Worm (Caenorhabditis elegans) whole organism, mixed stage, embryonic: ENCODE results near the gene twk-44.

ENCODE experiments used
- M03D4.4 ChIP-seq: sonication (generic microtip); optimal IDR thresholded peaks from 2 replicates; lab custom pipeline; 2017; ENCODE audit warnings: mild to moderate bottlenecking, missing genetic modification characterization, missing compliant biosample characterization
- bed-3 ChIP-seq: fragments of 200-800 bp; sonication (Bioruptor generic); optimal IDR thresholded peaks from 3 replicates; lab custom pipeline; 2018; ENCODE audit warnings: mild to moderate bottlenecking, missing genetic modification characterization, moderate library complexity, missing compliant biosample characterization
- blmp-1 ChIP-seq: fragments of 150-350 bp; optimal IDR thresholded peaks from 2 replicates; lab custom pipeline; 2014; ENCODE audit warnings: missing biosample characterization, missing genetic modification characterization
- ceh-39 ChIP-seq: fragments of 150-350 bp; optimal IDR thresholded peaks from 2 replicates; lab custom pipeline; 2014; ENCODE audit warnings: missing biosample characterization, missing genetic modification characterization
- ceh-43 ChIP-seq: fragments of 200-800 bp; sonication (Bioruptor generic); optimal IDR thresholded peaks from 2 replicates; lab custom pipeline; 2018; ENCODE audit warnings: mild to moderate bottlenecking, missing genetic modification characterization, moderate library complexity, missing compliant biosample characterization
- ceh-83 ChIP-seq: fragments of 200-800 bp; sonication (Bioruptor generic); optimal IDR thresholded peaks from 2 replicates; lab custom pipeline; 2018; ENCODE audit warnings: mild to moderate bottlenecking, missing genetic modification characterization, missing compliant biosample characterization
- ces-1 ChIP-seq: fragments of 150-350 bp; optimal IDR thresholded peaks from 2 replicates; lab custom pipeline; 2014; ENCODE audit warnings: missing biosample characterization, missing genetic modification reagents, missing genetic modification characterization
- cnd-1 ChIP-seq: fragments of 200-800 bp; sonication (Bioruptor generic); optimal IDR thresholded peaks from 2 replicates; lab custom pipeline; 2018; ENCODE audit warnings: mild to moderate bottlenecking, missing genetic modification characterization, missing compliant biosample characterization
- drap-1 ChIP-seq: fragments of 200-800 bp; sonication (Bioruptor generic); optimal IDR thresholded peaks from 3 replicates; lab custom pipeline; 2018; ENCODE audit warnings: mild to moderate bottlenecking, missing genetic modification characterization, missing compliant biosample characterization
- elt-1 ChIP-seq: sonication (generic microtip); optimal IDR thresholded peaks from 2 replicates; lab custom pipeline; 2017; ENCODE audit warnings: missing genetic modification characterization, mild to moderate bottlenecking, missing compliant biosample characterization, antibody characterized with exemption, moderate library complexity, borderline replicate concordance; ENCODE audit not compliant: insufficient read depth
- elt-3 ChIP-seq: fragments of 150-350 bp; optimal IDR thresholded peaks from 2 replicates; lab custom pipeline; 2014; ENCODE audit warnings: missing biosample characterization, missing genetic modification characterization
- flh-1 ChIP-seq: fragments of 200-800 bp; sonication (Bioruptor generic); optimal IDR thresholded peaks from 2 replicates; lab custom pipeline; 2018; ENCODE audit warnings: mild to moderate bottlenecking, missing genetic modification characterization, moderate library complexity, missing compliant biosample characterization
- ham-2 ChIP-seq: fragments of 200-800 bp; sonication (Bioruptor generic); optimal IDR thresholded peaks from 2 replicates; lab custom pipeline; 2018; ENCODE audit warnings: mild to moderate bottlenecking, missing genetic modification characterization, missing compliant biosample characterization
- hlh-1 ChIP-seq: fragments of 150-350 bp; optimal IDR thresholded peaks from 2 replicates; lab custom pipeline; 2014; ENCODE audit warnings: missing biosample characterization, missing genetic modification reagents, missing genetic modification characterization
- lin-13 ChIP-seq: fragments of 150-350 bp; optimal IDR thresholded peaks from 2 replicates; lab custom pipeline; 2014; ENCODE audit warnings: missing biosample characterization, missing genetic modification characterization
- lin-32 ChIP-seq: fragments of 200-800 bp; sonication (Bioruptor generic); optimal IDR thresholded peaks from 2 replicates; lab custom pipeline; 2018; ENCODE audit warnings: mild to moderate bottlenecking, missing genetic modification characterization, missing compliant biosample characterization
- lsy-2 ChIP-seq: fragments of 150-350 bp; optimal IDR thresholded peaks from 2 replicates; lab custom pipeline; 2014; ENCODE audit warnings: missing biosample characterization, missing genetic modification characterization
- mab-5 ChIP-seq: fragments of 150-350 bp; optimal IDR thresholded peaks from 2 replicates; lab custom pipeline; 2014; ENCODE audit warnings: missing biosample characterization, missing genetic modification characterization
- mep-1 ChIP-seq: fragments of 150-350 bp; optimal IDR thresholded peaks from 2 replicates; lab custom pipeline; 2017; ENCODE audit warnings: missing biosample characterization, missing genetic modification reagents, missing genetic modification characterization, inconsistent platforms
- mls-2 ChIP-seq: sonication (generic microtip); optimal IDR thresholded peaks from 2 replicates; lab custom pipeline; 2016; ENCODE audit warnings: mild to moderate bottlenecking, missing genetic modification characterization, moderate library complexity, missing compliant biosample characterization
- nhr-12 ChIP-seq: fragments of 150-350 bp; optimal IDR thresholded peaks from 2 replicates; lab custom pipeline; 2014; ENCODE audit warnings: missing biosample characterization, missing genetic modification characterization
- nhr-2 ChIP-seq: fragments of 150-350 bp; optimal IDR thresholded peaks from 2 replicates; lab custom pipeline; 2014; ENCODE audit warnings: missing biosample characterization, missing genetic modification characterization
- nhr-237 ChIP-seq: fragments of 150-350 bp; optimal IDR thresholded peaks from 2 replicates; lab custom pipeline; 2014; ENCODE audit warnings: missing biosample characterization, missing genetic modification characterization
- nhr-28 ChIP-seq: fragments of 150-350 bp; optimal IDR thresholded peaks from 2 replicates; lab custom pipeline; 2014; ENCODE audit warnings: missing biosample characterization, missing genetic modification characterization
- nhr-76 ChIP-seq: sonication (generic microtip); optimal IDR thresholded peaks from 2 replicates; lab custom pipeline; 2017; ENCODE audit warnings: missing biosample characterization, missing genetic modification characterization
- pha-4 ChIP-seq: fragments of 150-350 bp; optimal IDR thresholded peaks from 2 replicates; lab custom pipeline; 2018; ENCODE audit warnings: missing biosample characterization, missing genetic modification reagents, missing genetic modification characterization
- sem-2 ChIP-seq: fragments of 200-800 bp; sonication (Bioruptor generic); optimal IDR thresholded peaks from 2 replicates; lab custom pipeline; 2018; ENCODE audit warnings: mild to moderate bottlenecking, missing genetic modification characterization, missing compliant biosample characterization
- snpc-4 ChIP-seq: fragments of 150-350 bp; optimal IDR thresholded peaks from 2 replicates; lab custom pipeline; 2014; ENCODE audit warnings: missing biosample characterization, missing genetic modification characterization
- sptf-1 ChIP-seq: sonication (generic microtip); optimal IDR thresholded peaks from 2 replicates; lab custom pipeline; 2017; ENCODE audit warnings: mild to moderate bottlenecking, missing genetic modification characterization, moderate library complexity, missing compliant biosample characterization
- tbx-8 ChIP-seq: fragments of 200-800 bp; sonication (Bioruptor generic); optimal IDR thresholded peaks from 2 replicates; lab custom pipeline; 2018; ENCODE audit warnings: mild to moderate bottlenecking, missing genetic modification characterization, moderate library complexity, missing compliant biosample characterization
- unc-120 ChIP-seq: sonication (generic microtip); optimal IDR thresholded peaks from 2 replicates; lab custom pipeline; 2017; ENCODE audit warnings: missing genetic modification characterization, missing compliant biosample characterization; ENCODE audit not compliant: poor library complexity, severe bottlenecking
- unc-39 ChIP-seq: fragments of 150-350 bp; optimal IDR thresholded peaks from 2 replicates; lab custom pipeline; 2014; ENCODE audit warnings: missing biosample characterization, missing genetic modification characterization
- unc-62 ChIP-seq: fragments of 150-350 bp; optimal IDR thresholded peaks from 2 replicates; lab custom pipeline; 2014; ENCODE audit warnings: missing biosample characterization, missing genetic modification reagents, missing genetic modification characterization
- zip-8 ChIP-seq: fragments of 150-350 bp; optimal IDR thresholded peaks from 2 replicates; lab custom pipeline; 2014; ENCODE audit warnings: missing biosample characterization, missing genetic modification characterization
- ztf-11 ChIP-seq: fragments of 150-350 bp; optimal IDR thresholded peaks from 2 replicates; lab custom pipeline; 2014; ENCODE audit warnings: missing biosample characterization, missing genetic modification characterization

The twk-44 gene

ce11 chrX:11656519-11657006 lies 29.6 kb upstream of the twk-44 start, which contains the start of gene T04F8.2:
T04F8.2 (minus strand) TSS chrX:11656569.
- TF ChIP-seq mab-5 (tag; lab: Kevin White, UChicago) (no peak), lin-32 (GFP tag; lab: Kevin White, UChicago) (no peak), hlh-1 (tag; lab: Kevin White, UChicago) (peak; percentile 28), nhr-76 (no peak), sem-2 (GFP tag; lab: Kevin White, UChicago) (no peak), nhr-2 (tag; lab: Kevin White, UChicago) (no peak), mls-2 (tag; lab: Kevin White, UChicago) (no peak), elt-1 (tag; lab: Kevin White, UChicago) (no peak), ztf-11 (tag; lab: Kevin White, UChicago) (no peak), lsy-2 (tag; lab: Kevin White, UChicago) (no peak), zip-8 (tag; lab: Kevin White, UChicago) (no peak), nhr-28 (tag; lab: Kevin White, UChicago) (peak; percentile 56), nhr-237 (tag; lab: Kevin White, UChicago) (no peak), ham-2 (no peak), elt-3 (no peak), nhr-12 (tag; lab: Kevin White, UChicago) (no peak), unc-39 (tag; lab: Kevin White, UChicago) (no peak), sptf-1 (peak; percentile 24), ceh-39 (tag; lab: Kevin White, UChicago) (peak; percentile 60), lin-13 (peak; percentile 47), mep-1 (tag; lab: Kevin White, UChicago) (peak; percentile 64), unc-62 (GFP tag; lab: Kevin White, UChicago) (peak; percentile 8), flh-1 (GFP tag; lab: Kevin White, UChicago) (no peak), unc-120 (peak; percentile 78), tbx-8 (no peak), cnd-1 (tag; lab: Kevin White, UChicago) (no peak), pha-4 (tag; lab: Kevin White, UChicago) (peak; percentile 63), ceh-83 (GFP tag; lab: Kevin White, UChicago) (peak; percentile 22), snpc-4 (tag; lab: Kevin White, UChicago) (no peak), M03D4.4 (tag; lab: Kevin White, UChicago) (no peak), bed-3 (GFP tag; lab: Kevin White, UChicago) (no peak), ceh-43 (no peak), ces-1 (GFP tag; lab: Kevin White, UChicago) (peak; percentile 53), blmp-1 (tag; lab: Kevin White, UChicago) (no peak), drap-1 (GFP tag; lab: Kevin White, UChicago) (no peak)

DNA sequence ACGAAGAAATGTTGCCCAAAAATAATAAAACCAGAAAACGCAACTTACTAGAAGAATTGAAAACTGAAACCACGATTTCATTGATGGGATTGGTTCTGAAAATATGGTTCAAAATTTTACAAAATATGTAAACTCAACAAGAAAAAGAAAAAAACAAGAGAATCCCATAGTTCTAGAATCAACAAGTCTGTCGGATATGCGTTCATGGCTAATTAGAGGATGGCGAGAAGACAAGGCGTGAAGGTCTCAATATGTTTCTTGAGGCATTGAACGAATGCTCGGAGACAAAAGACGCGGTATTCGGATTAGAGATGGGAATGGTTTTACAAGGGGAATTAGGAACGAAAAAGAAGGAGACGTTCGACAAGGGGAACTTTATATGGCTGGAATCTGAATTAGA lies 23.8 kb upstream of the twk-44 start, which contains the start of gene cutl-11:
TSS of gene cutl-11 (minus strand) at position 101 of the 400 bp plus-strand sequence.
- TF ChIP-seq nhr-12 (tag; lab: Kevin White, UChicago): no peak
- no peak for TF ChIP-seq elt-3
- no peak for TF ChIP-seq lin-13
- no peak for TF ChIP-seq bed-3 (GFP tag; lab: Kevin White, UChicago)
- TF ChIP-seq lin-32 (GFP tag; lab: Kevin White, UChicago): no peak
- TF ChIP-seq nhr-28 (tag; lab: Kevin White, UChicago): no peak
- no peak for TF ChIP-seq mep-1 (tag; lab: Kevin White, UChicago)
- no peak for TF ChIP-seq lsy-2 (tag; lab: Kevin White, UChicago)
- no peak for TF ChIP-seq ham-2
- TF ChIP-seq nhr-237 (tag; lab: Kevin White, UChicago): no peak
- no peak for TF ChIP-seq elt-1 (tag; lab: Kevin White, UChicago)
- TF ChIP-seq ztf-11 (tag; lab: Kevin White, UChicago): no peak
- TF ChIP-seq mab-5 (tag; lab: Kevin White, UChicago): no peak
- TF ChIP-seq nhr-2 (tag; lab: Kevin White, UChicago): no peak
- no peak for TF ChIP-seq nhr-76
- TF ChIP-seq drap-1 (GFP tag; lab: Kevin White, UChicago): no peak
- no peak for TF ChIP-seq unc-62 (GFP tag; lab: Kevin White, UChicago)
- TF ChIP-seq ceh-43: no peak
- no peak for TF ChIP-seq tbx-8

- no peak for TF ChIP-seq lin-32 (GFP tag; lab: Kevin White, UChicago)
- no peak for TF ChIP-seq ceh-83 (GFP tag; lab: Kevin White, UChicago)
- TF ChIP-seq pha-4 (tag; lab: Kevin White, UChicago): no peak
- TF ChIP-seq drap-1 (GFP tag; lab: Kevin White, UChicago): no peak
- TF ChIP-seq mab-5 (tag; lab: Kevin White, UChicago): no peak
- TF ChIP-seq ceh-43: no peak
- TF ChIP-seq lsy-2 (tag; lab: Kevin White, UChicago): no peak
- no peak for TF ChIP-seq ham-2
- no peak for TF ChIP-seq ces-1 (GFP tag; lab: Kevin White, UChicago)
- TF ChIP-seq, all 35 proteins: peak for 0
Observed at ce11 chrX:11647165-11647564, 20.3 kb upstream of the twk-44 start, which contains the start of gene T04F8.8. T04F8.8 (plus strand) TSS chrX:11647465.
